Fruit fly (Drosophila melanogaster) whole organism, adult: ENCODE results near the gene Irbp18.
"Not testable (repeated sequence)": the region's sequence is repeated elsewhere in the genome, so short reads cannot be mapped to it uniquely, and the experiment has no call there.

ENCODE experiments used
- CG11617 ChIP-seq: fragments of 200-800 bp; sonication (Bioruptor generic); optimal IDR thresholded peaks from 2 replicates; lab custom pipeline; 2017; ENCODE audit warnings: mild to moderate bottlenecking, missing biosample characterization, missing genetic modification reagents, missing genetic modification characterization
- CG12768 ChIP-seq: fragments of 200-800 bp; sonication (Bioruptor generic); optimal IDR thresholded peaks from 2 replicates; lab custom pipeline; 2017; ENCODE audit warnings: missing biosample characterization, missing genetic modification characterization, mild to moderate bottlenecking, moderate library complexity, missing genetic modification reagents
- CG14711 ChIP-seq: fragments of 200-800 bp; sonication (Bioruptor generic); optimal IDR thresholded peaks from 2 replicates; lab custom pipeline; 2018; ENCODE audit warnings: missing biosample characterization, mild to moderate bottlenecking, missing genetic modification characterization, moderate library complexity
- CG1620 ChIP-seq: fragments of 200-800 bp; sonication (Bioruptor generic); optimal IDR thresholded peaks from 2 replicates; lab custom pipeline; 2016; ENCODE audit warnings: missing biosample characterization, missing genetic modification characterization
- CG33017 ChIP-seq: fragments of 200-800 bp; sonication (Bioruptor generic); optimal IDR thresholded peaks from 2 replicates; lab custom pipeline; 2018; ENCODE audit warnings: missing biosample characterization, mild to moderate bottlenecking, missing genetic modification characterization, moderate library complexity
- CG5204 ChIP-seq: fragments of 200-800 bp; sonication (Bioruptor generic); optimal IDR thresholded peaks from 2 replicates; lab custom pipeline; 2016; ENCODE audit warnings: missing biosample characterization, missing genetic modification characterization
- CG7045 ChIP-seq: fragments of 200-800 bp; sonication (Bioruptor generic); optimal IDR thresholded peaks from 2 replicates; lab custom pipeline; 2017; ENCODE audit warnings: missing biosample characterization, mild to moderate bottlenecking, missing genetic modification characterization
- CG7101 ChIP-seq: fragments of 200-800 bp; sonication (Bioruptor generic); optimal IDR thresholded peaks from 2 replicates; lab custom pipeline; 2018; ENCODE audit warnings: missing biosample characterization, mild to moderate bottlenecking, missing genetic modification characterization, moderate library complexity
- Clk ChIP-seq: fragments of 200-800 bp; sonication (Bioruptor generic); optimal IDR thresholded peaks from 2 replicates; lab custom pipeline; 2017; ENCODE audit warnings: missing biosample characterization, missing genetic modification characterization
- Crg-1 ChIP-seq: fragments of 200-800 bp; sonication (Bioruptor generic); optimal IDR thresholded peaks from 2 replicates; lab custom pipeline; 2016; ENCODE audit warnings: missing biosample characterization, missing genetic modification characterization
- Hr96 ChIP-seq: fragments of 200-800 bp; sonication (Bioruptor generic); optimal IDR thresholded peaks from 2 replicates; lab custom pipeline; 2016; ENCODE audit warnings: missing biosample characterization, missing genetic modification characterization
- Mnt ChIP-seq: fragments of 200-800 bp; sonication (Bioruptor generic); optimal IDR thresholded peaks from 2 replicates; lab custom pipeline; 2016; ENCODE audit warnings: missing biosample characterization, mild to moderate bottlenecking, missing genetic modification characterization
- bab1 ChIP-seq: fragments of 200-800 bp; sonication (Bioruptor generic); optimal IDR thresholded peaks from 3 replicates; lab custom pipeline; 2019; ENCODE audit warnings: missing biosample characterization, mild to moderate bottlenecking, missing genetic modification characterization, moderate library complexity
- cic ChIP-seq: fragments of 200-800 bp; sonication (Bioruptor generic); optimal IDR thresholded peaks from 2 replicates; lab custom pipeline; 2017; ENCODE audit warnings: missing biosample characterization, mild to moderate bottlenecking, missing genetic modification characterization, moderate library complexity
- cnc ChIP-seq, 2 experiments: fragments of >200 bp; optimal IDR thresholded peaks; 2 replicates each; lab custom pipeline; 2017
- kay ChIP-seq: fragments of 200-800 bp; sonication (Bioruptor generic); peaks from one replicate; lab custom pipeline; 2016; ENCODE audit warnings: missing biosample characterization, missing genetic modification characterization, borderline replicate concordance
- pad ChIP-seq: fragments of 200-800 bp; sonication (Bioruptor generic); optimal IDR thresholded peaks from 3 replicates; lab custom pipeline; 2017; ENCODE audit warnings: missing biosample characterization, missing genetic modification characterization, mild to moderate bottlenecking, moderate library complexity, missing genetic modification reagents
- tj ChIP-seq: fragments of 200-800 bp; sonication (Bioruptor generic); optimal IDR thresholded peaks from 3 replicates; lab custom pipeline; 2017; ENCODE audit warnings: missing biosample characterization, mild to moderate bottlenecking, missing genetic modification characterization, moderate library complexity
- toe ChIP-seq: fragments of 200-800 bp; sonication (Bioruptor generic); optimal IDR thresholded peaks from 2 replicates; lab custom pipeline; 2016; ENCODE audit warnings: missing biosample characterization, missing genetic modification characterization

Gene Irbp18

DNA sequence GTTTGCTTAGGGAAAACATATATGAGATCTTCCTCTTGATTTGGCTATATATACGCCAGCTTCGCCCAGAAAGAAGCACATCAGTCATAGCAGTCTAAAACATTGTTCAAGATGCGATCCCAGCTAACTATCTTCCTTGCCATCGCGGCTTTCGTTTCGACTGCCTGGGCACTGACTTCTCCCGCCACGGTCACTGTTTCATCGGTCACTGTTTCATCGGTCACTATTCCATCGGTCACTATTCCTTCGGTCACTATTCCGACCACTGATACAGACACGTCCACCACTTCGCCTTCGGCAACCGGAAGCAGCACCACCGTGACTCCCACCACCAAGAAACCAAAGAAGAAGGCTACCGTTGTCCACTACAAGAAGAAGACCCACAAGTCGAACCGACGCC, 36.9 kb upstream of the Irbp18 start, which contains the start of gene CG14143:
Gene CG14143 (plus strand): TSS at position 102 of the 400 bp plus-strand sequence.
- TF ChIP-seq Mnt, CG12768, tj (GFP tag; lab: Kevin White, UChicago): not testable (repeated sequence)

DNA sequence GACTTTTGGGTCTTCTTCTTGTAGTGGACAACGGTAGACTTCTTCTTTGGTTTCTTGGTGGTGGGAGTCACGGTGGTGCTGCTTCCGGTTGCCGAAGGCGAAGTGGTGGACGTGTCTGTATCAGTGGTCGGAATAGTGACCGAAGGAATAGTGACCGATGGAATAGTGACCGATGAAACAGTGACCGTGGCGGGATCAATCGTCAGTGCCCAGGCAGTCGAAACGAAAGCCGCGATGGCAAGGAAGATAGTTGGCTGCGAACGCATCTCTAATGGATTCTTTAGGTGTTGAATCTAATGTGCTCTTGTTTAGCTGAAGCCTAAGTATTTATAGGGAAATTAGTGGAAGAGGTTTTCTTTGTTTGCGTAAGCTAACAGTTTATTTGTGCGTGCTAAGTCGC, 34.1 kb upstream of the Irbp18 start, which contains the start of gene CG32074:
Gene CG32074 (minus strand): TSS at position 268 of the 400 bp plus-strand sequence.
- not testable (repeated sequence) for TF ChIP-seq CG12768 (GFP tag; lab: Kevin White, UChicago); tj (GFP tag; lab: Kevin White, UChicago); kay

DNA sequence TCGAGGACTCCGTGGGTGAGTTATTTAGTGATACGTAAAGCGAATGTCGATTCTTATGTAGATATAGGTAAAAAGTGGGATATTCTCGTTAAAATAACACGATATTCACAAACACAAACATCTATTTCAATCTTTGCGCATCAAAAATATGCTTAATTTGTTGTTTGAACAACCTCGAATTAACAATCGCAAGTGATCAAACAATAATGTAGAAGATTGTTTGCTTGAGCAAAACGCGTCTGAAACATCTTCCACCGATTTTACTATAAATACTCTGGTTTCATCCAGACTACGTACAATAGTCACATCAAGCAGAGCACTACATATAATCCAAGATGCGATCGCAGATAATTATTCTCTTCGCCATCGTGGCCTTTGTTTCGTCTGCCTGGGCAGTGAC, 32.5 kb upstream of the Irbp18 start, which contains the start of gene nol:
Gene nol (plus strand): TSS at position 301 of the 400 bp plus-strand sequence.
- TF ChIP-seq CG11617 (GFP tag; lab: Kevin White, UChicago) (no peak), tj (GFP tag; lab: Kevin White, UChicago) (no peak), CG7045 (no peak), CG12768 (GFP tag; lab: Kevin White, UChicago) (no peak), pad (GFP tag; lab: Kevin White, UChicago) (no peak), CG1620 (GFP tag; lab: Kevin White, UChicago) (no peak), Clk (GFP tag; lab: Kevin White, UChicago) (no peak), bab1 (GFP tag; lab: Kevin White, UChicago) (no peak), cnc (optimal IDR thresholded peaks at IDR 0.05; lab: Kevin White, UChicago) (no peak), Mnt (GFP tag; lab: Kevin White, UChicago) (no peak), cic (GFP tag; lab: Kevin White, UChicago) (no peak), CG14711 (tag; lab: Kevin White, UChicago) (no peak), kay (no peak), toe (no peak), CG33017 (tag; lab: Kevin White, UChicago) (no peak), CG5204 (GFP tag; lab: Kevin White, UChicago) (no peak)

DNA sequence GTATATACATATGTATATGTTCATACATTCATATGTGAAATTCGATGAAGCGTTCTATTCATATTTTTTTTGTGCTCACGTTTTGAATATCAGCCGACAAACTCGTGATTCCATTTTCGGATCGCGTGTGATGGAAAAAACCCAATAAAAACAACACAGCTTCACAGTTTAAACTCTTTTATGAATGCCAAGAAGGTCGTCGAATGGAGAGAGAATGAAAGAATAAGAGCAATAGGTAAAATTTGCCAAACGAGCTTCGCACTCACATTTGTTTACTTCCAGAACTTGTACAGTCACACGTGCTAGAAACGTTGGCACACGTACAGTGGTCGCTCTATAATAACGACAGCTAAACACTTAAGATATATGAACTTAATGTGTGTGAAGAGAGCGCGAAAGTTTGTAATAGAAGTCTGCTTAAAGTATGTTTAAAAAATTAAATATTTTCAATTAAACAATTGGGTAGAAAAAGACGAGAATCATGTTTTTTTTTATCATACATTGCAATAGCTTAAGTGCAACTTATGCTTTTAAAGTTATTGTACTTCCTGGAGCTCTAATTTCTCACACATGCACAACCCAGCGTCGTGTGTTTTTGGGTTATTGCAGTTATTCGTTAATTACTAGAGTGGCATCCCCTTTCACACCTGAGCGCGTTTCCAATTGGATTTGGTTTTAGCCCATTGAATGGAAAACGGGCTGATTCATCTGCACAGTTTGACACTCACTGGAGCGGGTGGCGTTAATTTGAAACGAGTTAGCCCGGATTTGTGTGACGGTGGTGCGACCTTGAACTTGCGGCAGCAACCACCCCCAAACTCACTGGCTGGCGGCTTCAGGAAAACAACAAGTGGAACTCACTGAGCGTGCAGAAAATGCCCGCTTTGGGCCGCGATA, 27.9 kb upstream of the Irbp18 start:
- TF ChIP-seq CG14711 (tag; lab: Kevin White, UChicago) (peak; percentile 33), Mnt (GFP tag; lab: Kevin White, UChicago) (peak; percentile 3), Crg-1 (GFP tag; lab: Kevin White, UChicago) (no peak), pad (GFP tag; lab: Kevin White, UChicago) (no peak), bab1 (GFP tag; lab: Kevin White, UChicago) (peak; percentile 58), Clk (GFP tag; lab: Kevin White, UChicago) (no peak)

DNA sequence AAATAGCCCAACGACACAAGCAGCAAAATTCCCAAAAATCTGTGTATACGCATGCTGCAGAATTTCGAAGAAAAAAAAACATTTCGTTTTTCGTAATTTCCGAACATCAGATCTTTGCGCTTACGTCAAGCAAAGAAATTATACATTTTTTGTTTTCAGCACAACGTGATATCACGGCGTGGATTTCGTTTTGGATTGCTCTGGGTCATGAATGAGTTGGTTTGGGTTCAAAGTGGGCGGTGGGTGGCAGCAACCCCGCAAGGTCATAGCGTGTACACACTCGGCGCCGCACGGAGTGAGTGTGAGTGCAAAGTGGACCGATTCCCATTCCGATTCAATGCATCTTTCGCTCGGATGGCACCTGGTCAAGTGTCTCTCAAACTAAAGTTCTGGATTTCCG, 26.9 kb upstream of the Irbp18 start:
- TF ChIP-seq pad (GFP tag; lab: Kevin White, UChicago) (no peak), CG1620 (GFP tag; lab: Kevin White, UChicago) (no peak), kay (no peak), CG12768 (GFP tag; lab: Kevin White, UChicago) (no peak), Mnt (GFP tag; lab: Kevin White, UChicago) (no peak), toe (no peak), cic (GFP tag; lab: Kevin White, UChicago) (no peak), Hr96 (no peak), bab1 (GFP tag; lab: Kevin White, UChicago) (no peak), CG7045 (no peak), cnc (optimal IDR thresholded peaks at IDR 0.05; lab: Kevin White, UChicago) (no peak), tj (GFP tag; lab: Kevin White, UChicago) (no peak), CG5204 (GFP tag; lab: Kevin White, UChicago) (no peak), Clk (GFP tag; lab: Kevin White, UChicago) (no peak), Crg-1 (GFP tag; lab: Kevin White, UChicago) (no peak), CG14711 (tag; lab: Kevin White, UChicago) (no peak)

DNA sequence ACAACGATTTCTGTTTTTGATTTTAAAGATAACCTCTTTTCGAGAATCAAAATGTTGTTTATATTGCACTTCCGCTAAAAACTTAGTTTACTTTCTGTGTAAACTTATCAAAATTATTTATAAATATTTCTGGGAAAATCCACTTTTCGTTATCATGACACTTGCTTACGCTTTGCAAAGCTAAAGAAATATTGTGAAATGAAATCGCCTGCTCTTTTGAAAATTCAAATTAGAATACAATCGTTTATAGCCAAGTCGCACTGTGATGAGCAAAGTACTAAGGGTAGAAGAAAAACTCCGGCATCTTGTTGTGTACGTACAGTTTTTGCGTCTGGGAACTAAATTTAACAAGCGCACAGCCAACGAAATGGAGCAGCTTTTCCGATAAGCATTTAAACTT, 26.5 kb upstream of the Irbp18 start:
- no peak for TF ChIP-seq cnc (optimal IDR thresholded peaks at IDR 0.05; lab: Kevin White, UChicago)
- no peak for TF ChIP-seq toe
- no peak for TF ChIP-seq pad (GFP tag; lab: Kevin White, UChicago)
- no peak for TF ChIP-seq kay
- TF ChIP-seq CG14711 (tag; lab: Kevin White, UChicago), result no peak
- TF ChIP-seq Clk (GFP tag; lab: Kevin White, UChicago), result no peak
- TF ChIP-seq CG7045, result no peak
- TF ChIP-seq bab1 (GFP tag; lab: Kevin White, UChicago), result no peak
- no peak for TF ChIP-seq CG1620 (GFP tag; lab: Kevin White, UChicago)
- no peak for TF ChIP-seq CG5204 (GFP tag; lab: Kevin White, UChicago)
- no peak for TF ChIP-seq CG11617 (GFP tag; lab: Kevin White, UChicago)
- no peak for TF ChIP-seq CG7101 (tag; lab: Kevin White, UChicago)
- no peak for TF ChIP-seq Mnt (GFP tag; lab: Kevin White, UChicago)
- TF ChIP-seq CG12768 (GFP tag; lab: Kevin White, UChicago), result no peak
- TF ChIP-seq Hr96, result no peak
- no peak for TF ChIP-seq Crg-1 (GFP tag; lab: Kevin White, UChicago)
